Worm (Caenorhabditis elegans) whole organism, young adult: ENCODE results near the gene srz-5.
"Not testable (repeated sequence)": the region's sequence is repeated elsewhere in the genome, so short reads cannot be mapped to it uniquely, and the experiment has no call there.

ENCODE experiments used
- F39B2.1 ChIP-seq: fragments of 200-800 bp; sonication (Bioruptor generic); IDR thresholded peaks from 2 replicates; pipeline ENCODE4 v1.3.6; 2022; ENCODE audit warnings: missing genetic modification reagents, missing genetic modification characterization, missing compliant biosample characterization
- Y53F4B.3 ChIP-seq: fragments of 200-800 bp; sonication (Bioruptor generic); IDR thresholded peaks from 2 replicates; pipeline ENCODE4 v1.3.6; 2022; ENCODE audit warnings: missing genetic modification reagents, missing genetic modification characterization, missing compliant biosample characterization
- ama-1 ChIP-seq, 3 experiments: fragments of 150-350 bp in 1 of 3; sonication (generic microtip) in 2 of 3; optimal IDR thresholded peaks; 2 replicates each; lab custom pipeline; 2014 to 2018; ENCODE audit warnings: missing biosample characterization in 2 of 3, missing genetic modification characterization in 2 of 3, missing genetic modification reagents in 2 of 3
- aptf-3 ChIP-seq: fragments of 200-800 bp; sonication (Bioruptor generic); IDR thresholded peaks from 2 replicates; pipeline ENCODE4 v1.3.6; 2022; ENCODE audit warnings: missing genetic modification characterization, missing compliant biosample characterization
- ceh-100 ChIP-seq: fragments of 200-800 bp; sonication (Bioruptor generic); IDR thresholded peaks from 2 replicates; pipeline ENCODE4 v1.3.6; 2022; ENCODE audit warnings: missing genetic modification reagents, missing genetic modification characterization, missing compliant biosample characterization
- xnd-1 ChIP-seq: sonication (generic microtip); optimal IDR thresholded peaks from 2 replicates; lab custom pipeline; 2016; ENCODE audit warnings: missing genotype, missing genetic modification reagents, missing genetic modification characterization, missing compliant biosample characterization

DNA sequence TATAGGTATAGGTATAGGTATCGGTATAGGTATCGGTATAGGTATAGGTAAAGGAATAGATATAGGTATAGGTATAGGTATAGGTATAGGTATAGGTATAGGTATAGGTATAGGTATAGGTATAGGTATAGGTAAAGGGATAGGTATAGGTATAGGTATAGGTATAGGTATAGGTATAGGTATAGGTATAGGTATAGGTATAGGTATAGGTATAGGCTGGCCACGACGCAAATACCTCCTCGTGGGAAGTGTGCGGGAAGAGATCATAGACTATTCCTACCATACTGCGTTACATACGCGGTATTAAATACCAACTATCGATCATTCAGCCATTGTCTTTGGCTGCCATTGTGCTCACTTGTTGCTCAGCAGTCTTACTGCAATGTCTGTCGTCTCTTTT lies 23.7 kb downstream of the srz-5 start, which contains the start of gene fbxb-112:
- not testable (repeated sequence) for TF ChIP-seq aptf-3 (GFP tag; lab: Robert Waterston, UW); ceh-100 (GFP tag; lab: Robert Waterston, UW); Y53F4B.3 (GFP tag; lab: Robert Waterston, UW); xnd-1 (tag; lab: Kevin White, UChicago); ama-1 (optimal IDR thresholded peaks at IDR 0.05; lab: Kevin White, UChicago); ama-1 (GFP tag; optimal IDR thresholded peaks at IDR 0.05; lab: Kevin White, UChicago); F39B2.1 (GFP tag; lab: Robert Waterston, UW)
